Worm (Caenorhabditis elegans) whole organism, midembryonic: Measurements from ENCODE around the gene gcp-2.2.

Experiments
- T22C8.4 ChIP-seq: fragments of 200-800 bp; sonication (Bioruptor generic); IDR thresholded peaks from 2 replicates; pipeline ENCODE4 v1.3.6; 2022; ENCODE audit warnings: missing genetic modification characterization, missing compliant biosample characterization
- flt-1 ChIP-seq: fragments of 200-800 bp; sonication (Bioruptor generic); IDR thresholded peaks from 2 replicates; pipeline ENCODE4 v1.3.6; 2022; ENCODE audit warnings: missing genetic modification characterization, missing compliant biosample characterization
- klf-2 ChIP-seq: fragments of 200-800 bp; sonication (Bioruptor generic); conservative IDR thresholded peaks from 2 replicates; pipeline ENCODE4 v1.3.6; 2022; ENCODE audit warnings: missing genetic modification reagents, missing genetic modification characterization, missing compliant biosample characterization
- med-1 ChIP-seq: sonication (generic microtip); optimal IDR thresholded peaks from 2 replicates; lab custom pipeline; 2017; ENCODE audit warnings: missing genetic modification characterization, mild to moderate bottlenecking, missing compliant biosample characterization, antibody characterized with exemption, missing genetic modification reagents; ENCODE audit not compliant: insufficient read depth
- ref-1 ChIP-seq: fragments of 200-800 bp; sonication (Bioruptor generic); conservative IDR thresholded peaks from 2 replicates; pipeline ENCODE4 v1.3.6; 2022; ENCODE audit warnings: missing genetic modification reagents, missing genetic modification characterization, missing compliant biosample characterization
- tab-1 ChIP-seq: fragments of 200-800 bp; sonication (Bioruptor generic); IDR thresholded peaks from 2 replicates; pipeline ENCODE4 v1.3.6; 2022; ENCODE audit warnings: missing genetic modification characterization, missing compliant biosample characterization
- ztf-23 ChIP-seq: fragments of 200-800 bp; sonication (Bioruptor generic); IDR thresholded peaks from 2 replicates; pipeline ENCODE4 v1.3.6; 2022; ENCODE audit warnings: missing genetic modification reagents, missing genetic modification characterization, missing compliant biosample characterization
- ztf-29 ChIP-seq: fragments of 200-800 bp; sonication (Bioruptor generic); IDR thresholded peaks from 2 replicates; pipeline ENCODE4 v1.3.6; 2022; ENCODE audit warnings: missing genetic modification reagents, missing genetic modification characterization, missing compliant biosample characterization

DNA sequence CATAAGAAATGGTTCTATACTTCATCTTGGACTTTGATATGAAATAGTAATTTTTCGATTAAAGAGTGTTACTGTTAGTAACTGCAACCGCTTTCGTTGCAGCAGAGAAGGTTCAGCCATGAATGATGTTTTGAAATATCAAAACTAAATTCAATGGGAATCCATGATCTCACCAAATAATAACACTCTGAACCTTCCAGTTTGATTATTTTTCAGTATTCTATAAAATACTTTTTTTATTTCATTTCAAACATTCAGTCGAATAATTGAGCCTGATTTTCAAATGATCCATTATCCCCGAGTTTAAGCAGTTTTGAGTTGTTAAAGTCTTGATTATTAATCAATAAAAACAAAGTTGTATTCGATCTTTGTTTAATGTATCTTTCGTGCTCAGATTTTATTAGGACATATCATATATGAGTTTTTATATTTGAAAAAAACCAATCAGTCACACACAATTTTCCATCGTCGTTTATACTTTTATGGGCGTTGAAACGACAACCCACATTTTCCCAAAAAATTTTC lies at the start of gene gcp-2.2:
- TF ChIP-seq ztf-29 (GFP tag; lab: Robert Waterston, UW) (no peak), tab-1 (GFP tag; lab: Robert Waterston, UW) (no peak), klf-2 (GFP tag; lab: Robert Waterston, UW) (no peak), flt-1 (no peak), med-1 (GFP tag; lab: Kevin White, UChicago) (no peak), ztf-23 (GFP tag; lab: Robert Waterston, UW) (no peak), ref-1 (GFP tag; lab: Robert Waterston, UW) (no peak), T22C8.4 (no peak)
